In genomic region chr3L:11070372-11070854, dm6 we compare ENCODE assay signal across 5 fruit fly cellular contexts.
TF ChIP-seq lines count a peak whose summit lies in the region.

Gene Mocs1, plus strand, starts transcription at chr3L:11070526.

- no peak for TF ChIP-seq CTCF in whole organism, embryonic (GFP tag; optimal IDR thresholded peaks at IDR 0.05; lab: Kevin White, UChicago)

TF ChIP-seq in whole organism, adult, 20 proteins besides CTCF, POLR2A, EP300 and RAD21 (continues in another document):
- TF ChIP-seq toe (GFP tag; optimal IDR thresholded peaks at IDR 0.05; lab: Kevin White, UChicago) (no peak), cic (GFP tag; optimal IDR thresholded peaks at IDR 0.05; lab: Kevin White, UChicago) (peak; percentile 79), Clk (GFP tag; optimal IDR thresholded peaks at IDR 0.05; lab: Kevin White, UChicago) (no peak), tj (GFP tag; optimal IDR thresholded peaks at IDR 0.05; lab: Kevin White, UChicago) (peak; percentile 98), Mnt (GFP tag; optimal IDR thresholded peaks at IDR 0.05; lab: Kevin White, UChicago) (peak; percentile 89), CG5204 (GFP tag; optimal IDR thresholded peaks at IDR 0.05; lab: Kevin White, UChicago) (no peak), CG14711 (tag; optimal IDR thresholded peaks at IDR 0.05; lab: Kevin White, UChicago) (peak; percentile 43), Crg-1 (GFP tag; optimal IDR thresholded peaks at IDR 0.05; lab: Kevin White, UChicago) (peak; percentile 48), CG12768 (GFP tag; optimal IDR thresholded peaks at IDR 0.05; lab: Kevin White, UChicago) (peak; percentile 70), ovo (GFP tag; optimal IDR thresholded peaks at IDR 0.05; lab: Kevin White, UChicago) (peak; percentile 56), CG1620 (GFP tag; optimal IDR thresholded peaks at IDR 0.05; lab: Kevin White, UChicago) (no peak), CG11617 (GFP tag; optimal IDR thresholded peaks at IDR 0.05; lab: Kevin White, UChicago) (peak; percentile 36), cnc (optimal IDR thresholded peaks at IDR 0.05; lab: Kevin White, UChicago) (no peak), kay (GFP tag; lab: Kevin White, UChicago; ENCODE audit: borderline replicate concordance) (no peak), pad (GFP tag; optimal IDR thresholded peaks at IDR 0.05; lab: Kevin White, UChicago) (peak; percentile 46), bab1 (GFP tag; optimal IDR thresholded peaks at IDR 0.05; lab: Kevin White, UChicago) (peak; percentile 13), CG33017 (tag; optimal IDR thresholded peaks at IDR 0.05; lab: Kevin White, UChicago) (peak; percentile 22), CG7045 (GFP tag; optimal IDR thresholded peaks at IDR 0.05; lab: Kevin White, UChicago) (peak; percentile 23)

TF ChIP-seq in whole organism, embryonic, 481 proteins besides CTCF, POLR2A, EP300 and RAD21 (continues in another document):
- TF ChIP-seq Oaz (GFP tag; IDR thresholded peaks at IDR 0.05; lab: Robert Waterston, UW), result no peak
- no peak for TF ChIP-seq Camta (GFP tag; optimal IDR thresholded peaks at IDR 0.05; lab: Kevin White, UChicago)
- no peak for TF ChIP-seq Hr3 (GFP tag; optimal IDR thresholded peaks at IDR 0.05; lab: Kevin White, UChicago)
- TF ChIP-seq wdn (GFP tag; IDR thresholded peaks at IDR 0.05; lab: Robert Waterston, UW), result peak; percentile 30; the same call in 1 of the 2 replicates
- no peak for TF ChIP-seq CG8281 (tag; optimal IDR thresholded peaks at IDR 0.05; lab: Kevin White, UChicago)
- TF ChIP-seq CG12942 (GFP tag; optimal IDR thresholded peaks at IDR 0.05; lab: Kevin White, UChicago), result no peak
- TF ChIP-seq CG18011 (GFP tag; optimal IDR thresholded peaks at IDR 0.05; lab: Kevin White, UChicago), result no peak
- TF ChIP-seq CG11560 (tag; IDR thresholded peaks at IDR 0.05; lab: Robert Waterston, UW), result no peak
- no peak for TF ChIP-seq E2f1 (GFP tag; IDR thresholded peaks at IDR 0.05; lab: Robert Waterston, UW)
- TF ChIP-seq Hr51 (GFP tag; optimal IDR thresholded peaks at IDR 0.05; lab: Kevin White, UChicago), result no peak
- peak; percentile 28; the same call in 1 of the 2 replicates for TF ChIP-seq Xrp1 (GFP tag; IDR thresholded peaks at IDR 0.05; lab: Robert Waterston, UW)
- no peak for TF ChIP-seq zen (tag; optimal IDR thresholded peaks at IDR 0.05; lab: Kevin White, UChicago)
- TF ChIP-seq CG18476 (GFP tag; optimal IDR thresholded peaks at IDR 0.05; lab: Kevin White, UChicago), result no peak
- TF ChIP-seq CG8089 (GFP tag; optimal IDR thresholded peaks at IDR 0.05; lab: Kevin White, UChicago), result no peak
- no peak for TF ChIP-seq TFAM (GFP tag; optimal IDR thresholded peaks at IDR 0.05; lab: Kevin White, UChicago)
- TF ChIP-seq CG8478 (optimal IDR thresholded peaks at IDR 0.05; lab: Kevin White, UChicago), result no peak
- TF ChIP-seq CG16815 (GFP tag; optimal IDR thresholded peaks at IDR 0.05; lab: Kevin White, UChicago), result no peak
- no peak for TF ChIP-seq so (GFP tag; IDR thresholded peaks at IDR 0.05; lab: Robert Waterston, UW)
- TF ChIP-seq stwl (tag; optimal IDR thresholded peaks at IDR 0.05; lab: Kevin White, UChicago), result no peak

TF ChIP-seq in whole organism, prepupa, 60 proteins besides CTCF, POLR2A, EP300 and RAD21:
- no peak for TF ChIP-seq acj6 (GFP tag; optimal IDR thresholded peaks at IDR 0.05; lab: Kevin White, UChicago)
- TF ChIP-seq CG1621 (tag; optimal IDR thresholded peaks at IDR 0.05; lab: Kevin White, UChicago), result no peak
- no peak for TF ChIP-seq CG3032 (tag; optimal IDR thresholded peaks at IDR 0.05; lab: Kevin White, UChicago)
- peak; percentile 99 for TF ChIP-seq vri (GFP tag; optimal IDR thresholded peaks at IDR 0.05; lab: Kevin White, UChicago)
- peak; percentile 39; the same call in 1 of the 3 replicates for TF ChIP-seq CG6163 (GFP tag; IDR thresholded peaks at IDR 0.05; lab: Robert Waterston, UW)
- no peak; the same call in 1 of the 3 replicates for TF ChIP-seq eg (GFP tag; IDR thresholded peaks at IDR 0.05; lab: Robert Waterston, UW)
TF ChIP-seq in whole organism, prepupa: peak in this region for 2.

TF ChIP-seq in whole organism, pupa, 21 proteins besides CTCF, POLR2A, EP300 and RAD21:
- no peak for TF ChIP-seq Snoo (tag; optimal IDR thresholded peaks at IDR 0.05; lab: Kevin White, UChicago)
- peak; percentile 48; the same call in 2 of the 3 replicates for TF ChIP-seq fd96Ca (GFP tag; IDR thresholded peaks at IDR 0.05; lab: Robert Waterston, UW)
- no peak for TF ChIP-seq CG8301 (tag; optimal IDR thresholded peaks at IDR 0.05; lab: Kevin White, UChicago)
- peak; percentile 53; the same call in 1 of the 2 replicates for TF ChIP-seq Ets98B (GFP tag; IDR thresholded peaks at IDR 0.05; lab: Robert Waterston, UW)
- no peak for TF ChIP-seq CG10348 (GFP tag; IDR thresholded peaks at IDR 0.05; lab: Robert Waterston, UW)
- TF ChIP-seq CG32121 (GFP tag; IDR thresholded peaks at IDR 0.05; lab: Robert Waterston, UW), result peak; percentile 54
- no peak for TF ChIP-seq CG17806 (tag; optimal IDR thresholded peaks at IDR 0.05; lab: Kevin White, UChicago)
- TF ChIP-seq CG34367 (tag; optimal IDR thresholded peaks at IDR 0.05; lab: Kevin White, UChicago), result no peak

TF ChIP-seq in whole organism, wandering third instar larva, 38 proteins besides CTCF, POLR2A, EP300 and RAD21:
- peak; percentile 77 for TF ChIP-seq Hr83 (GFP tag; optimal IDR thresholded peaks at IDR 0.05; lab: Kevin White, UChicago; ENCODE audit: poor library complexity, severe bottlenecking)
- no peak for TF ChIP-seq psq (GFP tag; optimal IDR thresholded peaks at IDR 0.05; lab: Kevin White, UChicago)
- TF ChIP-seq tai (GFP tag; optimal IDR thresholded peaks at IDR 0.05; lab: Kevin White, UChicago), result no peak
- no peak for TF ChIP-seq Abd-B (GFP tag; optimal IDR thresholded peaks at IDR 0.05; lab: Kevin White, UChicago)
- peak; percentile 56 for TF ChIP-seq rgr (GFP tag; optimal IDR thresholded peaks at IDR 0.05; lab: Kevin White, UChicago)
- TF ChIP-seq Vsx2 (GFP tag; optimal IDR thresholded peaks at IDR 0.05; lab: Kevin White, UChicago; ENCODE audit: partially characterized antibody), result no peak
- TF ChIP-seq h (GFP tag; optimal IDR thresholded peaks at IDR 0.05; lab: Kevin White, UChicago), result no peak
- TF ChIP-seq OdsH (GFP tag; optimal IDR thresholded peaks at IDR 0.05; lab: Kevin White, UChicago), result peak; percentile 14
- no peak for TF ChIP-seq Dfd (GFP tag; optimal IDR thresholded peaks at IDR 0.05; lab: Kevin White, UChicago)
- TF ChIP-seq ey (GFP tag; optimal IDR thresholded peaks at IDR 0.05; lab: Kevin White, UChicago), result no peak
- no peak for TF ChIP-seq dsf (GFP tag; optimal IDR thresholded peaks at IDR 0.05; lab: Kevin White, UChicago; ENCODE audit: borderline replicate concordance)
- peak in 1 of 2 experiments; percentile 43 for TF ChIP-seq foxo (GFP tag; optimal IDR thresholded peaks at IDR 0.05; lab: Kevin White, UChicago)
- TF ChIP-seq woc (GFP tag; optimal IDR thresholded peaks at IDR 0.05; lab: Kevin White, UChicago), result no peak
- TF ChIP-seq dl (GFP tag; optimal IDR thresholded peaks at IDR 0.05; lab: Kevin White, UChicago; ENCODE audit: insufficient read depth in 1 of 2, partially characterized antibody in 2 of 2), result no peak
- peak; percentile 47 for TF ChIP-seq Dif (GFP tag; optimal IDR thresholded peaks at IDR 0.05; lab: Kevin White, UChicago; ENCODE audit: partially characterized antibody)
- TF ChIP-seq usp (GFP tag; optimal IDR thresholded peaks at IDR 0.05; lab: Kevin White, UChicago), result no peak
- TF ChIP-seq Hr78 (GFP tag; optimal IDR thresholded peaks at IDR 0.05; lab: Kevin White, UChicago), result no peak
- no peak for TF ChIP-seq HLH106 (tag; optimal IDR thresholded peaks at IDR 0.05; lab: Kevin White, UChicago)
- no peak for TF ChIP-seq N (GFP tag; optimal IDR thresholded peaks at IDR 0.05; lab: Kevin White, UChicago)
- no peak for TF ChIP-seq Myc (optimal IDR thresholded peaks at IDR 0.05; lab: Kevin White, UChicago)
- no peak for TF ChIP-seq pan (optimal IDR thresholded peaks at IDR 0.05; lab: Kevin White, UChicago)
- no peak for TF ChIP-seq GATAd (GFP tag; optimal IDR thresholded peaks at IDR 0.05; lab: Kevin White, UChicago)
- no peak for TF ChIP-seq dmrt93B (GFP tag; optimal IDR thresholded peaks at IDR 0.05; lab: Kevin White, UChicago)
- TF ChIP-seq CrebA (GFP tag; optimal IDR thresholded peaks at IDR 0.05; lab: Kevin White, UChicago; ENCODE audit: borderline replicate concordance), result no peak
- TF ChIP-seq fru (GFP tag; optimal IDR thresholded peaks at IDR 0.05; lab: Kevin White, UChicago), result no peak
- no peak for TF ChIP-seq Rel (GFP tag; optimal IDR thresholded peaks at IDR 0.05; lab: Kevin White, UChicago)
- peak; percentile 24 for TF ChIP-seq Rel (tag; optimal IDR thresholded peaks at IDR 0.05; lab: Kevin White, UChicago)
- no peak for TF ChIP-seq Jra (GFP tag; optimal IDR thresholded peaks at IDR 0.05; lab: Kevin White, UChicago)
- TF ChIP-seq CG32264 (GFP tag; optimal IDR thresholded peaks at IDR 0.05; lab: Kevin White, UChicago), result no peak
- TF ChIP-seq jim (GFP tag; optimal IDR thresholded peaks at IDR 0.05; lab: Kevin White, UChicago), result peak; percentile 11
- peak; percentile 31 for TF ChIP-seq Sp1 (GFP tag; optimal IDR thresholded peaks at IDR 0.05; lab: Kevin White, UChicago)
- no peak for TF ChIP-seq Mio (GFP tag; optimal IDR thresholded peaks at IDR 0.05; lab: Kevin White, UChicago)
- no peak for TF ChIP-seq CG9705 (GFP tag; optimal IDR thresholded peaks at IDR 0.05; lab: Kevin White, UChicago)
- TF ChIP-seq lola (GFP tag; optimal IDR thresholded peaks at IDR 0.05; lab: Kevin White, UChicago), result no peak
- no peak for TF ChIP-seq brk (GFP tag; optimal IDR thresholded peaks at IDR 0.05; lab: Kevin White, UChicago)
- TF ChIP-seq Hnf4 (GFP tag; optimal IDR thresholded peaks at IDR 0.05; lab: Kevin White, UChicago), result peak; percentile 49
- TF ChIP-seq sv (GFP tag; optimal IDR thresholded peaks at IDR 0.05; lab: Kevin White, UChicago), result no peak
- no peak for TF ChIP-seq br (GFP tag; optimal IDR thresholded peaks at IDR 0.05; lab: Kevin White, UChicago)
- no peak for TF ChIP-seq sage (GFP tag; optimal IDR thresholded peaks at IDR 0.05; lab: Kevin White, UChicago)
